Fruit fly (Drosophila melanogaster) whole organism, embryonic: ENCODE measurements around the gene CG5225.

Experiments
- ATbp ChIP-seq: fragments of 200-800 bp; sonication (Bioruptor generic); optimal IDR thresholded peaks from 2 replicates; lab custom pipeline; 2017; ENCODE audit warnings: missing biosample characterization, mild to moderate bottlenecking, missing genetic modification characterization, missing genetic modification reagents
- Abd-B ChIP-seq: fragments of 200-800 bp; sonication (Bioruptor generic); optimal IDR thresholded peaks from 2 replicates; lab custom pipeline; 2018; ENCODE audit warnings: missing biosample characterization, mild to moderate bottlenecking, missing genetic modification characterization, moderate library complexity
- Atf3 ChIP-seq: fragments of 200-800 bp; sonication (Bioruptor generic); optimal IDR thresholded peaks from 3 replicates; lab custom pipeline; 2016; ENCODE audit warnings: missing biosample characterization, missing genetic modification characterization
- CG10274 ChIP-seq: fragments of 200-800 bp; sonication (Bioruptor generic); optimal IDR thresholded peaks from 3 replicates; lab custom pipeline; 2017; ENCODE audit warnings: missing biosample characterization, mild to moderate bottlenecking, missing genetic modification characterization
- CG10959 ChIP-seq: fragments of 200-800 bp; sonication (Bioruptor generic); IDR thresholded peaks from 2 replicates; pipeline ENCODE4 v1.3.6; 2022; ENCODE audit warnings: missing biosample characterization, missing genetic modification characterization
- CG11695 ChIP-seq: fragments of 200-800 bp; sonication (Bioruptor generic); IDR thresholded peaks from 3 replicates; pipeline ENCODE4 v1.3.6; 2022; ENCODE audit warnings: missing biosample characterization, missing genetic modification characterization
- CG12744 ChIP-seq: fragments of 200-800 bp; sonication (Bioruptor generic); optimal IDR thresholded peaks from 2 replicates; lab custom pipeline; 2016; ENCODE audit warnings: missing biosample characterization, missing genetic modification characterization
- CG14710 ChIP-seq: fragments of 200-800 bp; sonication (Bioruptor generic); optimal IDR thresholded peaks from 3 replicates; lab custom pipeline; 2019; ENCODE audit warnings: missing biosample characterization, mild to moderate bottlenecking, missing genetic modification characterization, moderate library complexity
- CG18619 ChIP-seq: fragments of 200-800 bp; sonication (Bioruptor generic); optimal IDR thresholded peaks from 3 replicates; lab custom pipeline; 2017; ENCODE audit warnings: missing biosample characterization, mild to moderate bottlenecking, missing genetic modification characterization
- CG2199 ChIP-seq: fragments of 200-800 bp; sonication (Bioruptor generic); IDR thresholded peaks from 3 replicates; pipeline ENCODE4 v1.3.6; 2022; ENCODE audit warnings: missing biosample characterization, missing genetic modification characterization
- CG2678 ChIP-seq: fragments of 200-800 bp; sonication (Bioruptor generic); optimal IDR thresholded peaks from 3 replicates; lab custom pipeline; 2019; ENCODE audit warnings: missing biosample characterization, mild to moderate bottlenecking, missing genetic modification characterization, moderate library complexity
- CG34422 ChIP-seq: fragments of 200-800 bp; sonication (Bioruptor generic); IDR thresholded peaks from 3 replicates; pipeline ENCODE4 v1.3.6; 2022; ENCODE audit warnings: missing biosample characterization, missing genetic modification characterization
- CG4820 ChIP-seq: fragments of 200-800 bp; sonication (Bioruptor generic); optimal IDR thresholded peaks from 3 replicates; lab custom pipeline; 2016; ENCODE audit warnings: missing biosample characterization, missing genetic modification characterization
- CG7786 ChIP-seq: fragments of 200-800 bp; sonication (Bioruptor generic); optimal IDR thresholded peaks from 2 replicates; lab custom pipeline; 2016; ENCODE audit warnings: missing biosample characterization, missing genetic modification characterization
- CG7839 ChIP-seq: fragments of 200-800 bp; sonication (Bioruptor generic); optimal IDR thresholded peaks from 3 replicates; lab custom pipeline; 2018; ENCODE audit warnings: missing biosample characterization, mild to moderate bottlenecking, missing genetic modification characterization, moderate library complexity
- CG8388 ChIP-seq: fragments of 200-800 bp; sonication (Bioruptor generic); optimal IDR thresholded peaks from 2 replicates; lab custom pipeline; 2019; ENCODE audit warnings: missing biosample characterization, mild to moderate bottlenecking, missing genetic modification characterization, moderate library complexity
- Chrac-16 ChIP-seq: fragments of 200-800 bp; sonication (Bioruptor generic); optimal IDR thresholded peaks from 3 replicates; lab custom pipeline; 2016; ENCODE audit warnings: missing biosample characterization, missing genetic modification characterization
- CoRest ChIP-seq: fragments of 200-800 bp; sonication (Bioruptor generic); optimal IDR thresholded peaks from 3 replicates; lab custom pipeline; 2018; ENCODE audit warnings: missing biosample characterization, mild to moderate bottlenecking, missing genetic modification characterization, moderate library complexity
- CrebB ChIP-seq: fragments of 200-800 bp; sonication (Bioruptor generic); optimal IDR thresholded peaks from 3 replicates; lab custom pipeline; 2018; ENCODE audit warnings: missing biosample characterization, mild to moderate bottlenecking, missing genetic modification characterization
- D ChIP-seq, 2 experiments: fragments of 200-800 bp in 1 of 2; fragments of >200 bp in 1 of 2; sonication (Bioruptor generic) in 1 of 2; optimal IDR thresholded peaks; 2 replicates in 1 of 2; 3 replicates in 1 of 2; lab custom pipeline; 2017; ENCODE audit warnings: mild to moderate bottlenecking in 1 of 2, missing biosample characterization in 1 of 2, missing genetic modification characterization in 1 of 2, missing genetic modification reagents in 1 of 2
- Drgx ChIP-seq: fragments of 200-800 bp; sonication (Bioruptor generic); IDR thresholded peaks from 2 replicates; pipeline ENCODE4 v1.3.6; 2022; ENCODE audit warnings: missing biosample characterization, missing genetic modification characterization
- Ets65A ChIP-seq: fragments of 200-800 bp; sonication (Bioruptor generic); peaks from one replicate; lab custom pipeline; 2016; ENCODE audit warnings: missing biosample characterization, missing genetic modification characterization
- Hr3 ChIP-seq: fragments of 200-800 bp; sonication (Bioruptor generic); optimal IDR thresholded peaks from 3 replicates; lab custom pipeline; 2016; ENCODE audit warnings: missing biosample characterization, missing genetic modification characterization
- NC2β ChIP-seq: fragments of 200-800 bp; sonication (Bioruptor generic); optimal IDR thresholded peaks from 2 replicates; lab custom pipeline; 2016; ENCODE audit warnings: missing biosample characterization, missing genetic modification characterization
- NfI ChIP-seq: fragments of 200-800 bp; sonication (Bioruptor generic); optimal IDR thresholded peaks from 3 replicates; lab custom pipeline; 2018; ENCODE audit warnings: missing biosample characterization, mild to moderate bottlenecking, missing genetic modification characterization, moderate library complexity
- Poxn ChIP-seq: fragments of 200-800 bp; sonication (Bioruptor generic); IDR thresholded peaks from 2 replicates; pipeline ENCODE4 v1.3.6; 2022; ENCODE audit warnings: missing biosample characterization, missing genetic modification characterization
- Spps ChIP-seq: fragments of 200-800 bp; sonication (Bioruptor generic); optimal IDR thresholded peaks from 2 replicates; lab custom pipeline; 2018; ENCODE audit warnings: missing biosample characterization, mild to moderate bottlenecking, missing genetic modification characterization
- Tbp ChIP-seq: fragments of >200 bp; optimal IDR thresholded peaks from 2 replicates; lab custom pipeline; 2018; ENCODE audit warnings: missing biosample characterization, missing genetic modification characterization
- ara ChIP-seq: fragments of 200-800 bp; sonication (Bioruptor generic); IDR thresholded peaks from 2 replicates; pipeline ENCODE4 v1.3.6; 2022; ENCODE audit warnings: missing biosample characterization, missing genetic modification characterization
- bcd ChIP-seq: fragments of 200-800 bp; sonication (Bioruptor generic); optimal IDR thresholded peaks from 2 replicates; lab custom pipeline; 2017; ENCODE audit warnings: missing biosample characterization, mild to moderate bottlenecking, missing genetic modification characterization
- cg ChIP-seq: fragments of 200-800 bp; sonication (Bioruptor generic); optimal IDR thresholded peaks from 3 replicates; lab custom pipeline; 2019; ENCODE audit warnings: missing biosample characterization, mild to moderate bottlenecking, missing genetic modification characterization, moderate library complexity
- ewg ChIP-seq: fragments of 200-800 bp; sonication (Bioruptor generic); optimal IDR thresholded peaks from 3 replicates; lab custom pipeline; 2017; ENCODE audit warnings: mild to moderate bottlenecking, missing biosample characterization, missing genetic modification reagents, missing genetic modification characterization
- grau ChIP-seq: fragments of 200-800 bp; optimal IDR thresholded peaks from 3 replicates; lab custom pipeline; 2019; ENCODE audit warnings: missing biosample characterization, mild to moderate bottlenecking, missing genetic modification characterization, moderate library complexity
- gsb-n ChIP-seq: fragments of 200-800 bp; sonication (Bioruptor generic); optimal IDR thresholded peaks from 3 replicates; lab custom pipeline; 2018; ENCODE audit warnings: missing biosample characterization, mild to moderate bottlenecking, missing genetic modification characterization
- inv ChIP-seq: fragments of 200-800 bp; sonication (Bioruptor generic); IDR thresholded peaks from 2 replicates; pipeline ENCODE4 v1.3.6; 2022; ENCODE audit warnings: missing biosample characterization, missing genetic modification characterization; ENCODE audit not compliant: partially characterized antibody
- jigr1 ChIP-seq: fragments of 200-800 bp; sonication (Bioruptor generic); IDR thresholded peaks from 3 replicates; pipeline ENCODE4 v1.3.6; 2022; ENCODE audit warnings: missing biosample characterization, missing genetic modification characterization
- kah ChIP-seq: fragments of 200-800 bp; sonication (Bioruptor generic); optimal IDR thresholded peaks from 2 replicates; lab custom pipeline; 2018; ENCODE audit warnings: missing biosample characterization, mild to moderate bottlenecking, missing genetic modification characterization
- lilli ChIP-seq: fragments of 200-800 bp; sonication (Bioruptor generic); optimal IDR thresholded peaks from 3 replicates; lab custom pipeline; 2016; ENCODE audit warnings: missing biosample characterization, missing genetic modification characterization
- mam ChIP-seq: fragments of 200-800 bp; sonication (Bioruptor generic); optimal IDR thresholded peaks from 3 replicates; lab custom pipeline; 2016; ENCODE audit warnings: missing biosample characterization, missing genetic modification characterization
- nerfin-1 ChIP-seq: fragments of 200-800 bp; sonication (Bioruptor generic); optimal IDR thresholded peaks from 3 replicates; lab custom pipeline; 2019; ENCODE audit warnings: missing biosample characterization, mild to moderate bottlenecking, missing genetic modification characterization, moderate library complexity
- nmo ChIP-seq: fragments of 200-800 bp; sonication (Bioruptor generic); optimal IDR thresholded peaks from 2 replicates; lab custom pipeline; 2018; ENCODE audit warnings: missing biosample characterization, mild to moderate bottlenecking, missing genetic modification characterization, moderate library complexity
- nom ChIP-seq: fragments of 200-800 bp; sonication (Bioruptor generic); optimal IDR thresholded peaks from 2 replicates; lab custom pipeline; 2017; ENCODE audit warnings: missing biosample characterization, missing genetic modification characterization, mild to moderate bottlenecking, moderate library complexity, missing genetic modification reagents
- oc ChIP-seq: fragments of 200-800 bp; sonication (Bioruptor generic); optimal IDR thresholded peaks from 2 replicates; lab custom pipeline; 2018; ENCODE audit warnings: missing biosample characterization, mild to moderate bottlenecking, missing genetic modification characterization, moderate library complexity
- onecut ChIP-seq: fragments of 200-800 bp; sonication (Bioruptor generic); IDR thresholded peaks from 2 replicates; pipeline ENCODE4 v1.3.6; 2022; ENCODE audit warnings: missing biosample characterization, missing genetic modification characterization
- pfk ChIP-seq: fragments of 200-800 bp; sonication (Bioruptor generic); optimal IDR thresholded peaks from 2 replicates; lab custom pipeline; 2018; ENCODE audit warnings: missing biosample characterization, mild to moderate bottlenecking, missing genetic modification characterization, moderate library complexity
- schlank ChIP-seq: fragments of 200-800 bp; sonication (Bioruptor generic); optimal IDR thresholded peaks from 2 replicates; lab custom pipeline; 2018; ENCODE audit warnings: missing biosample characterization, mild to moderate bottlenecking, missing genetic modification characterization
- sqz ChIP-seq: fragments of 200-800 bp; sonication (Bioruptor generic); optimal IDR thresholded peaks from 3 replicates; lab custom pipeline; 2018; ENCODE audit warnings: missing biosample characterization, mild to moderate bottlenecking, missing genetic modification characterization
- twi ChIP-seq: fragments of 200-800 bp; optimal IDR thresholded peaks from 2 replicates; lab custom pipeline; 2019; ENCODE audit warnings: missing biosample characterization, mild to moderate bottlenecking, missing genetic modification characterization, moderate library complexity
- z ChIP-seq: fragments of 200-800 bp; sonication (Bioruptor generic); IDR thresholded peaks from 3 replicates; pipeline ENCODE4 v1.3.6; 2022; ENCODE audit warnings: missing biosample characterization, missing genetic modification characterization

The CG5225 gene

dm6 chr3R:17052465-17053149 is 24.1 kb downstream of the CG5225 start (continued):
- TF ChIP-seq inv (GFP tag; lab: Robert Waterston, UW) (no peak), nerfin-1 (tag; lab: Kevin White, UChicago) (peak; percentile 7), CG11695 (peak; percentile 18; the same call in 1 of the 3 replicates), CoRest (tag; lab: Kevin White, UChicago) (peak; percentile 45), Atf3 (GFP tag; lab: Kevin White, UChicago) (peak; percentile 3), D (optimal IDR thresholded peaks at IDR 0.05; lab: Kevin White, UChicago) (no peak), D (GFP tag; optimal IDR thresholded peaks at IDR 0.05; lab: Kevin White, UChicago) (peak; percentile 65), ara (GFP tag; lab: Robert Waterston, UW) (0 out of 2 replicates have a peak, but pooled peaks have one; percentile 42), CG34422 (GFP tag; lab: Robert Waterston, UW) (peak; percentile 68; the same call in 2 of the 3 replicates), CG7786 (peak; percentile 31), sqz (peak; percentile 5), nmo (GFP tag; lab: Kevin White, UChicago) (peak; percentile 66), lilli (GFP tag; lab: Kevin White, UChicago) (peak; percentile 27), Tbp (GFP tag; lab: Kevin White, UChicago) (no peak), CG12744 (GFP tag; lab: Kevin White, UChicago) (no peak), cg (peak; percentile 60), twi (tag; lab: Kevin White, UChicago) (peak; percentile 71), CG10274 (GFP tag; lab: Kevin White, UChicago) (no peak), bcd (peak; percentile 6), CG4820 (GFP tag; lab: Kevin White, UChicago) (peak; percentile 49), CG14710 (peak; percentile 79), CG8388 (GFP tag; lab: Kevin White, UChicago) (peak; percentile 62), CG2199 (peak; percentile 65; the same call in 1 of the 3 replicates), z (GFP tag; lab: Robert Waterston, UW) (0 out of 3 replicates have a peak, but pooled peaks have one; percentile 7), NC2β (GFP tag; lab: Kevin White, UChicago) (peak; percentile 14), nom (GFP tag; lab: Kevin White, UChicago) (peak; percentile 76), CG2678 (tag; lab: Kevin White, UChicago) (peak; percentile 17), Abd-B (GFP tag; lab: Kevin White, UChicago) (peak; percentile 23), CG7839 (tag; lab: Kevin White, UChicago) (peak; percentile 28), Poxn (GFP tag; lab: Robert Waterston, UW) (no peak), CG18619 (peak; percentile 6), Hr3 (GFP tag; lab: Kevin White, UChicago) (peak; percentile 39), grau (tag; lab: Kevin White, UChicago) (peak; percentile 55), pfk (GFP tag; lab: Kevin White, UChicago) (no peak), Ets65A (peak; percentile 75), Spps (tag; lab: Kevin White, UChicago) (peak; percentile 36), mam (GFP tag; lab: Kevin White, UChicago) (no peak), schlank (tag; lab: Kevin White, UChicago) (no peak), onecut (GFP tag; lab: Robert Waterston, UW) (peak; percentile 18; the same call in 1 of the 2 replicates), gsb-n (tag; lab: Kevin White, UChicago) (peak; percentile 60), NfI (GFP tag; lab: Kevin White, UChicago) (no peak), ewg (GFP tag; lab: Kevin White, UChicago) (no peak), CrebB (tag; lab: Kevin White, UChicago) (no peak), Chrac-16 (GFP tag; lab: Kevin White, UChicago) (peak; percentile 48), oc (tag; lab: Kevin White, UChicago) (no peak), ATbp (GFP tag; lab: Kevin White, UChicago) (no peak), Drgx (GFP tag; lab: Robert Waterston, UW) (peak; percentile 12; the same call in 1 of the 2 replicates), jigr1 (GFP tag; lab: Robert Waterston, UW) (no peak), CG10959 (GFP tag; lab: Robert Waterston, UW) (peak; percentile 44), kah (GFP tag; lab: Kevin White, UChicago) (peak; percentile 79)
